Fruit fly (Drosophila melanogaster): ENCODE data around the gene CG46397.

CG46397 gene

dm6 chr2L:8933710-8934242 is 13.3 kb upstream of the CG46397 start, which contains the start of gene Tsp29Fa:
Gene Tsp29Fa, plus strand, starts transcription at chr2L:8933962.
- TF ChIP-seq CG4496 (GFP tag; IDR thresholded peaks at IDR 0.05) (no peak), Ets98B (GFP tag; IDR thresholded peaks at IDR 0.05) (no peak), rn (GFP tag; IDR thresholded peaks at IDR 0.05) (no peak), Pif1A (GFP tag; optimal IDR thresholded peaks at IDR 0.05) (no peak), CG34367 (tag; optimal IDR thresholded peaks at IDR 0.05) (no peak), CG32121 (GFP tag; IDR thresholded peaks at IDR 0.05) (no peak), CG13204 (GFP tag; optimal IDR thresholded peaks at IDR 0.05) (no peak), EcR (GFP tag; optimal IDR thresholded peaks at IDR 0.05) (no peak), CG17806 (tag; optimal IDR thresholded peaks at IDR 0.05) (no peak), CG10348 (GFP tag; IDR thresholded peaks at IDR 0.05) (no peak)

dm6 chr2L:8937003-8937402 is 10.1 kb upstream of the CG46397 start, which contains the start of gene Tsp29Fb:
Gene Tsp29Fb, plus strand, starts transcription at chr2L:8937390.
- peak; percentile 48 for TF ChIP-seq Pif1A (GFP tag; optimal IDR thresholded peaks at IDR 0.05)
- TF ChIP-seq CG12605 (GFP tag; IDR thresholded peaks at IDR 0.05) = no peak
- no peak for TF ChIP-seq fd96Ca (GFP tag; IDR thresholded peaks at IDR 0.05)
- no peak for TF ChIP-seq CG15710 (tag; optimal IDR thresholded peaks at IDR 0.05)
- TF ChIP-seq CG34367 (tag; optimal IDR thresholded peaks at IDR 0.05) = no peak
- TF ChIP-seq gl (tag; optimal IDR thresholded peaks at IDR 0.05) = no peak
- no peak for TF ChIP-seq CG8301 (tag; optimal IDR thresholded peaks at IDR 0.05)
- no peak for TF ChIP-seq CG10348 (GFP tag; IDR thresholded peaks at IDR 0.05)
- TF ChIP-seq CG17806 (tag; optimal IDR thresholded peaks at IDR 0.05) = no peak
- peak; percentile 36 for TF ChIP-seq Ets98B (GFP tag; IDR thresholded peaks at IDR 0.05)
- no peak for TF ChIP-seq CG13204 (GFP tag; optimal IDR thresholded peaks at IDR 0.05)
- peak; percentile 18 for TF ChIP-seq Pif1B (GFP tag; optimal IDR thresholded peaks at IDR 0.05)
- no peak for TF ChIP-seq CG14655 (GFP tag; optimal IDR thresholded peaks at IDR 0.05)
- no peak for TF ChIP-seq rn (GFP tag; IDR thresholded peaks at IDR 0.05)
- TF ChIP-seq Snoo (tag; optimal IDR thresholded peaks at IDR 0.05) = peak; percentile 62
- peak; percentile 59 for TF ChIP-seq CG8159 (tag; optimal IDR thresholded peaks at IDR 0.05)
- no peak for TF ChIP-seq CG32121 (GFP tag; IDR thresholded peaks at IDR 0.05)
- TF ChIP-seq D1 (tag; optimal IDR thresholded peaks at IDR 0.05) = no peak
- no peak for TF ChIP-seq CG9948 (tag; optimal IDR thresholded peaks at IDR 0.05)
- TF ChIP-seq CG4496 (GFP tag; IDR thresholded peaks at IDR 0.05) = 0 out of 3 replicates have a peak, but pooled peaks have one; percentile 31
- TF ChIP-seq EcR (GFP tag; optimal IDR thresholded peaks at IDR 0.05) = no peak

- TF ChIP-seq CG8159 (tag; optimal IDR thresholded peaks at IDR 0.05) (no peak), CG14655 (GFP tag; optimal IDR thresholded peaks at IDR 0.05) (no peak), D1 (tag; optimal IDR thresholded peaks at IDR 0.05) (no peak), Pif1A (GFP tag; optimal IDR thresholded peaks at IDR 0.05) (no peak), rn (GFP tag; IDR thresholded peaks at IDR 0.05) (no peak), CG9948 (tag; optimal IDR thresholded peaks at IDR 0.05) (no peak)
These were observed 9.1 kb upstream of the CG46397 start for dm6 chr2L:8937837-8938413.

DNA sequence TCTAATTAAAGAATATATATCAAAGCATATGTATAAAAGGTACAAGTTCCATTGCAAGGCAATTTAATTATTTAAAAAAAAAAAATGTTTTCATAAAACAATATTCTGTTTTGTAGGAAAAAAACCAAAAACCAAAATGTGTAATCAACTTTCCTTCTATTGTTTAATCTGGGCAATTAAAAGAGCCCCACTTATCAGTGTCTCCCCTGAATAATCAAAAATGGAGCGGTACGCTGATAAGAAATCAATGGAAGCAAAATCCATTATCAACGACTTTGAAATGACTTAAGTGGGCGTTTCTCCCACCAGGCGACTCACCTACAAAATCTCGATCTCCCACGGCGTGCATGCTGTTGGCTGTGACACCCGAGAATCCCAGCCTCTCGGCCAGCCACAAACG is 6.4 kb upstream of the CG46397 start:
- no peak for TF ChIP-seq EcR (GFP tag; optimal IDR thresholded peaks at IDR 0.05)
- TF ChIP-seq D1 (tag; optimal IDR thresholded peaks at IDR 0.05) = no peak
- no peak for TF ChIP-seq CG32121 (GFP tag; IDR thresholded peaks at IDR 0.05)
- TF ChIP-seq CG13204 (GFP tag; optimal IDR thresholded peaks at IDR 0.05) = no peak
- no peak for TF ChIP-seq Ets98B (GFP tag; IDR thresholded peaks at IDR 0.05)
- no peak for TF ChIP-seq gl (tag; optimal IDR thresholded peaks at IDR 0.05)
- TF ChIP-seq Snoo (tag; optimal IDR thresholded peaks at IDR 0.05) = no peak

dm6 chr2L:8941736-8942337 is 5.2 kb upstream of the CG46397 start, which contains the start of gene Argl:
Gene Argl, minus strand, starts transcription at chr2L:8942105.
- no peak for TF ChIP-seq EcR (GFP tag; optimal IDR thresholded peaks at IDR 0.05)
- peak; percentile 20 for TF ChIP-seq CG8159 (tag; optimal IDR thresholded peaks at IDR 0.05)
- peak; percentile 11 for TF ChIP-seq Pif1B (GFP tag; optimal IDR thresholded peaks at IDR 0.05)

dm6 chr2L:8943110-8943509 is 4.0 kb upstream of the CG46397 start, which contains the start of gene CG9515:
Gene CG9515, minus strand, starts transcription at chr2L:8943257.
- TF ChIP-seq CG12605 (GFP tag; IDR thresholded peaks at IDR 0.05) (no peak), CG14655 (GFP tag; optimal IDR thresholded peaks at IDR 0.05) (no peak), CG8159 (tag; optimal IDR thresholded peaks at IDR 0.05) (no peak), CG10348 (GFP tag; IDR thresholded peaks at IDR 0.05) (no peak), Pif1B (GFP tag; optimal IDR thresholded peaks at IDR 0.05) (no peak), CG13204 (GFP tag; optimal IDR thresholded peaks at IDR 0.05) (no peak), CG15710 (tag; optimal IDR thresholded peaks at IDR 0.05) (no peak)

dm6 chr2L:8947989-8948388 is 923 bp downstream of the CG46397 start:
- TF ChIP-seq Pif1B (GFP tag; optimal IDR thresholded peaks at IDR 0.05) = no peak
- TF ChIP-seq CG17806 (tag; optimal IDR thresholded peaks at IDR 0.05) = no peak
- TF ChIP-seq EcR (GFP tag; optimal IDR thresholded peaks at IDR 0.05) = no peak
- TF ChIP-seq Pif1A (GFP tag; optimal IDR thresholded peaks at IDR 0.05) = no peak
- no peak for TF ChIP-seq rn (GFP tag; IDR thresholded peaks at IDR 0.05)

All from whole organism, pupa.